Worm (Caenorhabditis elegans): ENCODE measurements around the gene ZK813.7.

- TF ChIP-seq Y22D7AL.16 (tag; optimal IDR thresholded peaks at IDR 0.05) (no peak), ama-1 (optimal IDR thresholded peaks at IDR 0.05) (no peak)
Observed at ce11 chrX:3444514-3444913, at the start of gene ZK813.7.

All from whole organism, late embryonic.